Worm (Caenorhabditis elegans): ENCODE data around the gene suds-3.

Gene suds-3

ce11 chrV:9922481-9922880 lies 8.3 kb upstream of the suds-3 start, which contains the start of gene C50H2.7:
Gene C50H2.7 (plus strand): TSS chrV:9922781.
- no peak for TF ChIP-seq him-1 (tag; optimal IDR thresholded peaks at IDR 0.05)
- TF ChIP-seq W03F9.2 (tag; optimal IDR thresholded peaks at IDR 0.05) = no peak
- TF ChIP-seq dao-5 (tag; optimal IDR thresholded peaks at IDR 0.05) = no peak

ce11 chrV:9924389-9924788 lies 6.4 kb upstream of the suds-3 start:
- TF ChIP-seq him-1 (tag; optimal IDR thresholded peaks at IDR 0.05) (no peak), dao-5 (tag; optimal IDR thresholded peaks at IDR 0.05) (no peak), W03F9.2 (tag; optimal IDR thresholded peaks at IDR 0.05) (no peak)

DNA sequence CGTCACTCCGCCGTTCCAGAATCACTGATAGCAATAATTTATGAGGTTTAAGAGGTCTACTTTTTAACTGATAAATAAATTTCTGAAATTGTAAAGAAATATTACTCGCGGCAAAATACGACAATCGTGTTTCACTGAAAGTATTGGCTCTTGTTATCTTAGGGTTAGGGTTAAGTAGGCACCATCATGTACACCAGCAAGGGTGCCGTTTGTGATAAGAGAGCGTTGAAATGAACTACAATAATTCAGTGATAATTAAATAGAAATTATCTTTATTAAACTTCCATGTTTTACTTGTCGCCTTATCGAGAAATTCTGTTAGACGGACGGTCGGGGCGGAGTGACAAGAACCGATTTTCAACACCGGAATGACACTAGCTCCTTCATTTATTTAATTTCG lies 5.2 kb upstream of the suds-3 start:
- TF ChIP-seq dao-5 (tag; optimal IDR thresholded peaks at IDR 0.05) (no peak), W03F9.2 (tag; optimal IDR thresholded peaks at IDR 0.05) (no peak), him-1 (tag; optimal IDR thresholded peaks at IDR 0.05) (no peak)

ce11 chrV:9926240-9926639 lies 4.6 kb upstream of the suds-3 start, which contains the start of gene C50H2.13:
Gene C50H2.13 (plus strand): TSS chrV:9926540.
- no peak for TF ChIP-seq him-1 (tag; optimal IDR thresholded peaks at IDR 0.05)
- TF ChIP-seq dao-5 (tag; optimal IDR thresholded peaks at IDR 0.05) = no peak
- no peak for TF ChIP-seq W03F9.2 (tag; optimal IDR thresholded peaks at IDR 0.05)

DNA sequence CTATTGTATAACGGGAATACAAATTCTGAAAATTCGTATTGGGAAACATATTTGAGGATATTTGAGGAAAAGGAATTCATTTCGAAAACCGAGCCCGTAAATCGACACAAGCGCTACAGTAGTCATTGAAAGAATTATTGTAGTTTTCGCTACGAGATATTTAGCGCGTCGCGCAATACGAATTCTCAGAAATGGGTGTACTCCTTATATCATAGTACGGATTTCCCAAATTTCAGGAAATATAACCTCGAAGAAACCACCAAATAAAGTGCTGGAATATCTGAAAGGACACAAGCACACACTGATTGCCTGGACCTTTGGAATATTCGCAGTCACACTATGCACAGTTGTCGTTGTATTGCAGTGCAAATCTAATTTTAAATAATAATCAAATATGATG lies 3.4 kb upstream of the suds-3 start:
- TF ChIP-seq dao-5 (tag; optimal IDR thresholded peaks at IDR 0.05) (no peak), W03F9.2 (tag; optimal IDR thresholded peaks at IDR 0.05) (no peak), him-1 (tag; optimal IDR thresholded peaks at IDR 0.05) (no peak)

- TF ChIP-seq dao-5 (tag; optimal IDR thresholded peaks at IDR 0.05) = no peak
- no peak for TF ChIP-seq him-1 (tag; optimal IDR thresholded peaks at IDR 0.05)
- TF ChIP-seq W03F9.2 (tag; optimal IDR thresholded peaks at IDR 0.05) = no peak
These were observed 2.9 kb upstream of the suds-3 start for ce11 chrV:9927954-9928353.

DNA sequence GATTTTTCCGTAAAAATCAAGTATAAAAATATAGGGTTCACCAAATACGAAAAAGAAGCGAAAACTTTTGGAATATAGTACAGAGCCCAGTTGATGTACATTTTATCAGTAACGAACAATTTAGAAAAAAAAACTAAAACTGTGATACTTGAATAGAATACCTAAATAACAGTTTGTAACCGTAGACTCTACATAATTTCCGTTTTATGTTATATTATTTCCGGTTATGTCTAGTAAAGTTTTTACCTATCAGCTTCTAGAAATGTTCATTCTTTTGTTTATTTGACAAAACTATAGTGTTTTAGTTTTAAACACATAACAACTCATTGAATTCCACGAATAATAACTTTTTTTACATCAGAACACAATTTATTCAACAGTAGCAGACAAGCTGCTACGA lies 6.6 kb downstream of the suds-3 start, which contains the start of gene srj-33:
Gene srj-33, minus strand, starts transcription at position 101 of the 400 bp plus-strand sequence.
- TF ChIP-seq W03F9.2 (tag; optimal IDR thresholded peaks at IDR 0.05) (no peak), dao-5 (tag; optimal IDR thresholded peaks at IDR 0.05) (no peak), him-1 (tag; optimal IDR thresholded peaks at IDR 0.05) (no peak)

ce11 chrV:9943039-9943438 lies 12.2 kb downstream of the suds-3 start, which contains the start of gene fipr-12:
Gene fipr-12 (plus strand): TSS chrV:9943339.
- TF ChIP-seq dao-5 (tag; optimal IDR thresholded peaks at IDR 0.05) = no peak
- TF ChIP-seq W03F9.2 (tag; optimal IDR thresholded peaks at IDR 0.05) = no peak
- TF ChIP-seq him-1 (tag; optimal IDR thresholded peaks at IDR 0.05) = no peak

- TF ChIP-seq dao-5 (tag; optimal IDR thresholded peaks at IDR 0.05) = no peak
These were observed 13.3 kb downstream of the suds-3 start, which contains the start of gene sre-28 for ce11 chrV:9944093-9944492. Gene sre-28 (plus strand): TSS chrV:9944393.

DNA sequence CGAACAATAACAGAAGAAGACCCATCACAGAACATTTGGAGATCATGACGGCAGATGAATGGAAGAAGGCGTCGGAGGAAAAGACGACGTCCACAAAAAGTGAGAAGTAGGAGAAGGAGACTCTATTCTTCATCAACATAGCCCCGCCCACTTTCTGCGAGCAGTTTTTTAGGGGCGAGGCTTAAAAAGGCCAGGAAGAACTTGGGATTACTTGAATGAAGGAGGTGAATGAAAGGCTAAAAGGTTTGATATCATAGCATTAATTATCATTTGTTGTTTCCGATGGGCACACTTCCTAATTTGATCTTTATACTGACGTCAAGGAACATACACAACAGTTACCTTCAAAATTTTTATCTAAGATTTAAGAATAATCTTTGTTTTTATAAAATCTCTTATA lies 18.0 kb downstream of the suds-3 start, which contains the start of gene nlp-58:
Gene nlp-58, minus strand, starts transcription at position 101 of the 400 bp plus-strand sequence.
- no peak for TF ChIP-seq dao-5 (tag; optimal IDR thresholded peaks at IDR 0.05)
- no peak for TF ChIP-seq W03F9.2 (tag; optimal IDR thresholded peaks at IDR 0.05)
- no peak for TF ChIP-seq him-1 (tag; optimal IDR thresholded peaks at IDR 0.05)

- TF ChIP-seq dao-5 (tag; optimal IDR thresholded peaks at IDR 0.05) (no peak), W03F9.2 (tag; optimal IDR thresholded peaks at IDR 0.05) (no peak), him-1 (tag; optimal IDR thresholded peaks at IDR 0.05) (no peak)
These were observed 20.0 kb downstream of the suds-3 start, which contains the start of gene ttr-46 for ce11 chrV:9950861-9951260. Gene ttr-46 (plus strand): TSS chrV:9951233.

ce11 chrV:9952396-9952795 lies 21.6 kb downstream of the suds-3 start, which contains the start of gene mam-5:
Gene mam-5 (plus strand): TSS chrV:9952699.
- TF ChIP-seq him-1 (tag; optimal IDR thresholded peaks at IDR 0.05) (no peak), dao-5 (tag; optimal IDR thresholded peaks at IDR 0.05) (no peak), W03F9.2 (tag; optimal IDR thresholded peaks at IDR 0.05) (no peak)

DNA sequence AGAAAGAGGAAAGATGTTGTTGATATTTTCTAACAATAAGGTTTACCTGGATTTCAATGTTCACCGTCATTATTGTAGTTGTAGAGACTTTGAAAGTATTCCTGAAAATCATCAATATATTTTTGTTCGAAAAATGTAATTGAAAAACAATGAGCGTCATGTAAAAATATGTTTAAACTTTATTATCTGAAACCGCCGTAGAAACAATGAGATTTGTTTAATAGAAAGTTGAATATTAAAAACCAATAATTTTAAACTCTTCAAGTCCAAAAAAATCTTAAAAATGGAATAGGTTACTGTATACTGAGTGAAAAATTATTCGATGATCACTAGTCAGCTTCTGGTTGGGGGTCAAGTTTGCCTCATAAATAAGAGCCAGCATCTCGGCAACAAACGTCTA lies 27.4 kb downstream of the suds-3 start, which contains the start of gene anmt-3:
Gene anmt-3, minus strand, starts transcription at position 101 of the 400 bp plus-strand sequence.
- TF ChIP-seq him-1 (tag; optimal IDR thresholded peaks at IDR 0.05) = no peak
- no peak for TF ChIP-seq dao-5 (tag; optimal IDR thresholded peaks at IDR 0.05)
- TF ChIP-seq W03F9.2 (tag; optimal IDR thresholded peaks at IDR 0.05) = no peak

ce11 chrV:9958654-9959053 lies 27.8 kb downstream of the suds-3 start:
- TF ChIP-seq W03F9.2 (tag; optimal IDR thresholded peaks at IDR 0.05) (no peak), him-1 (tag; optimal IDR thresholded peaks at IDR 0.05) (no peak), dao-5 (tag; optimal IDR thresholded peaks at IDR 0.05) (no peak)

- no peak for TF ChIP-seq dao-5 (tag; optimal IDR thresholded peaks at IDR 0.05)
- no peak for TF ChIP-seq him-1 (tag; optimal IDR thresholded peaks at IDR 0.05)
- TF ChIP-seq W03F9.2 (tag; optimal IDR thresholded peaks at IDR 0.05) = no peak
These were observed 29.6 kb downstream of the suds-3 start, which contains the start of gene T07C12.10 for ce11 chrV:9960376-9960775. Gene T07C12.10 (minus strand): TSS chrV:9960476.

All from whole organism, L4/young adult.